Worm (Caenorhabditis elegans): Measurements from ENCODE around the gene C26E1.1.

The C26E1.1 gene

DNA sequence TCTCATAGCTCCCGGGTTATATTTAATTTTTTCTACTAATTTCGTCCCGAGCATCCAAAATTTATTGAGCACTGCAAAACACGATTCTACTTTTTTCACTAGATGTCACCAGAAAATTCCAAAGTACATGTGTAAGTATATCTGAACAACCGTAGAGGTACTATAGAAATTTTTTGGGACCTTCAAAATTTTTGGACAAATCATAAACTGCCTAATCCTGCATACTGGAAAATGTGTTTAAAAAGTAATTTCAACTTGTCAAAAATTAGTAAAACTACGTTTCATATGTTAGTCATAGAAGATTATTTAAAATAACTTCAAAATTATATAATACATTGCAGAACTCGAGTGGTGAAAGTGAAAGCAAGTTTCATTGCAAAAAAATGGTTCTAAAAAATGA lies 10.8 kb upstream of the C26E1.1 start:
- TF ChIP-seq blmp-1 (tag; optimal IDR thresholded peaks at IDR 0.05; ENCODE audit: insufficient read depth) (no peak), nhr-237 (tag; optimal IDR thresholded peaks at IDR 0.05) (no peak), zag-1 (tag; optimal IDR thresholded peaks at IDR 0.05) (no peak), C34F6.9 (tag; optimal IDR thresholded peaks at IDR 0.05) (no peak), lin-13 (GFP tag; optimal IDR thresholded peaks at IDR 0.05) (no peak), Y55F3AM.14 (GFP tag; optimal IDR thresholded peaks at IDR 0.05) (no peak), egl-27 (tag; optimal IDR thresholded peaks at IDR 0.05) (no peak), ztf-11 (tag; optimal IDR thresholded peaks at IDR 0.05) (no peak), ztf-1 (GFP tag; conservative IDR thresholded peaks at IDR 0.05) (no peak), ztf-4 (tag; optimal IDR thresholded peaks at IDR 0.05) (no peak), peb-1 (tag; optimal IDR thresholded peaks at IDR 0.05) (no peak)

DNA sequence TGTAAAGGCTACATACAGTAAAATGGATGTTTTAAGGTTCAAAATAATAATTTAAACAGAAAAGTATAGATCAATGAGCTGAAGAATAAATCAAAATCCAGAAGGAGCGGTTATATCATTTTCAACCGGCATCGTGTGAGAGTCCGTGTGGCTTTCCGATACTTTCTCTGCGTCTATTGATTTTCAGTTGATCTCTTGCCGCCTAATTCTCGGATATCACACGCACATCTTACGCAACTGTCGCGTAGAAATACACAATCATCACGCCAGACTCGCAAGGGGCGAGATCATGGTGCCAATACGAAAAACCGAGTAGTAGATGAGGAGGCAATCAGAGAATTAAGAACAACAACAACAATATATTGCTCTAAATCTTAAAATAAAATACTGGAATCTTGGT lies 8.4 kb upstream of the C26E1.1 start:
- peak; percentile 8 for TF ChIP-seq C34F6.9 (tag; optimal IDR thresholded peaks at IDR 0.05)
- TF ChIP-seq lsy-2 (tag; optimal IDR thresholded peaks at IDR 0.05): peak in 1 of 2 experiments; percentile 17
- peak; percentile 6 for TF ChIP-seq mab-5 (tag; optimal IDR thresholded peaks at IDR 0.05)
- peak; percentile 1 for TF ChIP-seq nhr-129 (tag; optimal IDR thresholded peaks at IDR 0.05)
- no peak for TF ChIP-seq aly-2 (tag; optimal IDR thresholded peaks at IDR 0.05)
- peak; percentile 37 for TF ChIP-seq F13H6.1 (tag; optimal IDR thresholded peaks at IDR 0.05)
- no peak for TF ChIP-seq unc-62 (GFP tag; optimal IDR thresholded peaks at IDR 0.05)

DNA sequence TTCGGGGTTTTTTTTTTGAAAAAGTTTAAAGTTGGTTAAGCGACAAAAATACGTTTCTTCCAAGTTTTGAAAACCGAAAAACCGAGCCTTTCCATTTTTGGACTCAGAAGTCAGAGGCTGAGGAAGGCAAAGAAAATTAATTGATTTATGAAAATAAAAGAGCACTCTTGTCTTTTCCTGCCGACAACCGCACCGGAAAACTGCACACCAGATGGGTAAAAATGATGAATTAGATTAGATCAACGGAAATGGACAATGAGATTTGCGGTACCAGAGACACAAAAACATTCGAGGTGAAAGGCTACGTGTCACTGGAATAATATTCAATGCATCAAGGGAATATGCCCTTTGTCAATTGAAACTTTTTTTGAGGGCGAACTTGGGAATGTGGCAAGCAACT lies 2.8 kb upstream of the C26E1.1 start:
- TF ChIP-seq nhr-10 (tag; optimal IDR thresholded peaks at IDR 0.05): no peak
- TF ChIP-seq nhr-237 (tag; optimal IDR thresholded peaks at IDR 0.05): no peak
- no peak for TF ChIP-seq F13H6.1 (tag; optimal IDR thresholded peaks at IDR 0.05)
- TF ChIP-seq sma-9 (GFP tag; optimal IDR thresholded peaks at IDR 0.05): no peak
- TF ChIP-seq sma-9 (tag; optimal IDR thresholded peaks at IDR 0.05): no peak
- no peak for TF ChIP-seq ceh-16 (tag; optimal IDR thresholded peaks at IDR 0.05)
- no peak for TF ChIP-seq skn-1 (tag; optimal IDR thresholded peaks at IDR 0.05)

DNA sequence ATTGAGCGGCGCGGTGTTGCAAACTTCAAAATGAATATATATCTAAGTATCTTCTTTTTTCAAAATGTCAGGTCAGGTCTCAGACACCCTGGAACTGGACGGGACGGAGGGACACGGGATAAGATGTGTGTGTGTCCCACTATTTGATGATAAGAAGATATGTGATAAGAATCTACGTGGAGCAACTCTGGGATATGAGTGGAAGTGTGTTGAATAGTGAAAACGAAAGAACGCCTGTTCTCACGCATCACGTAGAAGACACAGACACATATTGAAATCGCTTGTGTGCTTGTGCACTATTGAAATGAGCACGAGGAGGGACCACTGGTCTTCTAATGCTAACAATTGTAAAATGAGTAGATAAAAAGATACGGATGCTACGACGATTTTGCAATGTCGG lies 1.5 kb upstream of the C26E1.1 start, which contains the start of gene uig-1:
uig-1 (minus strand) TSS at position 120 of the 400 bp plus-strand sequence.
- peak; percentile 14 for TF ChIP-seq sma-9 (GFP tag; optimal IDR thresholded peaks at IDR 0.05)
- TF ChIP-seq sma-9 (tag; optimal IDR thresholded peaks at IDR 0.05): no peak
- TF ChIP-seq nhr-129 (tag; optimal IDR thresholded peaks at IDR 0.05): peak; percentile 24
- TF ChIP-seq aly-2 (tag; optimal IDR thresholded peaks at IDR 0.05): no peak
- TF ChIP-seq lsy-2 (tag; optimal IDR thresholded peaks at IDR 0.05): peak in 1 of 2 experiments; percentile 16
- TF ChIP-seq C34F6.9 (tag; optimal IDR thresholded peaks at IDR 0.05): peak; percentile 16
- no peak for TF ChIP-seq fos-1 (tag; optimal IDR thresholded peaks at IDR 0.05)
- peak; percentile 22 for TF ChIP-seq F13H6.1 (tag; optimal IDR thresholded peaks at IDR 0.05)
- TF ChIP-seq nhr-237 (tag; optimal IDR thresholded peaks at IDR 0.05): no peak

DNA sequence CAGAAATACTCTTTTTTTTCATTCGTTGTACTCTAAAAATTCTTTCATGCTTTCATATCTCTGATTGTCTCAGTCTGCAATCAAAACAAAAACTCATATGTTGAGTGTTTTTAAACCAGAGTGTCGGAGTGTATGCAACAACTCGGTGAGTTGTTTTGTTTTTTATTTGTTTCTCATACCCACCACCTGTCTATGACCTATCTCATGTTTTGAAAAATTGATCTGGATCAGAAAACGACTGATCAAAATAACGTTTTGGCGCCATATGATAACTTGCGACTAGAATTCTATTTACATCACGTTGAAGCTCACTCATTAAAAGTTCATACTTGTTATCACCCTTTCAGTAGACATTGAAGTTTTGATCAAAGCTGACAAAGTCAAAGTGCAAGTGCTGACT lies 1.4 kb downstream of the C26E1.1 start:
- peak; percentile 56 for TF ChIP-seq nhr-129 (tag; optimal IDR thresholded peaks at IDR 0.05)
- no peak for TF ChIP-seq ztf-4 (tag; optimal IDR thresholded peaks at IDR 0.05)
- no peak for TF ChIP-seq nhr-237 (tag; optimal IDR thresholded peaks at IDR 0.05)
- TF ChIP-seq sma-9 (GFP tag; optimal IDR thresholded peaks at IDR 0.05): no peak
- no peak for TF ChIP-seq sma-9 (tag; optimal IDR thresholded peaks at IDR 0.05)
- TF ChIP-seq lsy-2 (tag; optimal IDR thresholded peaks at IDR 0.05): no peak
- no peak for TF ChIP-seq nhr-21 (tag; optimal IDR thresholded peaks at IDR 0.05)
- no peak for TF ChIP-seq aly-2 (tag; optimal IDR thresholded peaks at IDR 0.05)
- TF ChIP-seq unc-55 (GFP tag; optimal IDR thresholded peaks at IDR 0.05): no peak

DNA sequence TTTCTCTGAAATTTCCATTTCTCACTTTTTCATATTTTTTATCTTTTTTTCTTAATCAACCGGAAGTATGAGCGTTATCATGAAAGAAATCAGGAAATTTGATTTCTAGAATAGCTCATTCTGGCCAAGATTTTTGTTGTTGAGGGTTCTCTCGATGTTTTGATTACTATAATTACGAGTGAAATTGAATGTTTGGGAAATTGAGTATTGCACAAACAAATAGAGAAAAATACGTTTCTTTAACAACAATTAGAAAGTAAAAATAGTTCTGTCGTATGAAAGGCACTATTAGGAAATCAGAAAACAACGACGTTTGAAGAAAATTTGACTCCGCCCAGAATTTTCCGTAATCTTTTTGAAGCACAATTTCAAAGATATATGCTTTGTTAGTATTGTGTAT lies 2.1 kb downstream of the C26E1.1 start:
- TF ChIP-seq unc-39 (tag; optimal IDR thresholded peaks at IDR 0.05): no peak
- no peak for TF ChIP-seq nhr-237 (tag; optimal IDR thresholded peaks at IDR 0.05)
- TF ChIP-seq blmp-1 (tag; optimal IDR thresholded peaks at IDR 0.05; ENCODE audit: insufficient read depth): no peak
- TF ChIP-seq ama-1 (optimal IDR thresholded peaks at IDR 0.05): no peak
- no peak for TF ChIP-seq ztf-11 (tag; optimal IDR thresholded peaks at IDR 0.05)
- no peak for TF ChIP-seq ZK546.5 (tag; optimal IDR thresholded peaks at IDR 0.05)
- TF ChIP-seq sem-4 (tag; optimal IDR thresholded peaks at IDR 0.05): no peak
- no peak for TF ChIP-seq alr-1 (tag; optimal IDR thresholded peaks at IDR 0.05)
- TF ChIP-seq ceh-16 (tag; optimal IDR thresholded peaks at IDR 0.05): no peak
- TF ChIP-seq gmeb-1 (tag; optimal IDR thresholded peaks at IDR 0.05): no peak
- TF ChIP-seq nhr-21 (tag; optimal IDR thresholded peaks at IDR 0.05): no peak
- no peak for TF ChIP-seq lin-11 (tag; optimal IDR thresholded peaks at IDR 0.05)
- TF ChIP-seq unc-62 (GFP tag; optimal IDR thresholded peaks at IDR 0.05): no peak
- no peak for TF ChIP-seq ztf-1 (GFP tag; conservative IDR thresholded peaks at IDR 0.05)
- TF ChIP-seq sma-3 (GFP tag; optimal IDR thresholded peaks at IDR 0.05): no peak
- TF ChIP-seq fos-1 (tag; optimal IDR thresholded peaks at IDR 0.05): no peak

All from whole organism, L2 larva.